Fruit fly (Drosophila melanogaster): ENCODE results near the gene Lon.

DNA sequence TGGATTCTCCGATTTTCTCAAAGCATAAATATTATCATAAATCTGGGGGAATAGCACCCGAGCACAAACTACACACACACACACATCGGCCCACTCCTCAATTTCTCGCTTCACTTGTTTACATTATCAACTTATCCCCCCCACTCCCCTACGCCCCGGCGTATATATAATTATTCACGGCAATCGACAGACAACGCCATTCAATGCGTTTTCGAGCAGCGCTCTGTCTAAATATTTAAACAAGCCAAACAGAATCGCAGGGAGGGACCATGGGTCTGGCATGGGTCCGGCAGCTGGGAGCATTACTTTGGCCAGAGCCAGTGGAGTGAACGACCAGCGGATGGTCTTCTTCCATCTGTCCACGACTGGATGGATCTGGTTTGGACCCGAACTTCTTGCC is 36.3 kb downstream of the Lon start:
- TF ChIP-seq ss (GFP tag; optimal IDR thresholded peaks at IDR 0.05) (no peak), CG16779 (tag; optimal IDR thresholded peaks at IDR 0.05) (no peak), fd59A (GFP tag; optimal IDR thresholded peaks at IDR 0.05) (no peak), topi (GFP tag; optimal IDR thresholded peaks at IDR 0.05) (no peak), CG4318 (GFP tag; optimal IDR thresholded peaks at IDR 0.05) (no peak), dsx (GFP tag; optimal IDR thresholded peaks at IDR 0.05; ENCODE audit: poor library complexity, severe bottlenecking) (no peak)

Measured in whole organism, prepupa.